Fruit fly (Drosophila melanogaster): ENCODE results near the gene CG5151.

dm6 chr3L:16178433-16178832, 13.9 kb upstream of the CG5151 start:
- no peak for TF ChIP-seq Six4 (GFP tag; optimal IDR thresholded peaks at IDR 0.05)
- TF ChIP-seq CG31365 (tag; optimal IDR thresholded peaks at IDR 0.05), result no peak
- TF ChIP-seq CG7556 (GFP tag; optimal IDR thresholded peaks at IDR 0.05), result no peak
- TF ChIP-seq wek (GFP tag; optimal IDR thresholded peaks at IDR 0.05), result no peak
- TF ChIP-seq CG17802 (tag; optimal IDR thresholded peaks at IDR 0.05), result no peak
- TF ChIP-seq Lhr (GFP tag; optimal IDR thresholded peaks at IDR 0.05), result no peak
- TF ChIP-seq Dip3 (GFP tag; optimal IDR thresholded peaks at IDR 0.05), result no peak
- TF ChIP-seq Lpt (GFP tag; optimal IDR thresholded peaks at IDR 0.05), result no peak
- TF ChIP-seq br (optimal IDR thresholded peaks at IDR 0.05), result no peak
- TF ChIP-seq CG14860 (GFP tag; IDR thresholded peaks at IDR 0.05; ENCODE audit: partially characterized antibody), result no peak
- TF ChIP-seq CG13775 (GFP tag; optimal IDR thresholded peaks at IDR 0.05), result no peak
